Worm (Caenorhabditis elegans): ENCODE results near the gene acr-17.

DNA sequence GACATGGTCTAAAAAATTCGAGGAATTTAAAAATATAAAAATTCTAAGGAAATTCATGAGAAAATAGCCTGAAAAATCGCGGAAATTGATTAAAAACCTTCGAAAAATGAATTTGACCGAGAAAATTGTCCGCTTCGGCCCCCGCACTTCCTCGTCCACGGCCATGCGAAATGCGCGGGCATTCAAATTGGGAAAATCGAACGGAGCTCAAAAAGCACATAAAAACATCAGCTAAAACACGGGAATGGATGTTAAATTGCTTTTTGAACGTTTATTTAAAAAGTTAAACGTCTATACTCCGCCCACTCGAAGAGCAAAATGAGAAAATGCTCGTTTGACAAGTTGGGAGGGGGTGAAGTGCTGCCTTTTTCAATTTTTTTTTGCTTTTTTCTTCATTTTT lies 5.4 kb upstream of the acr-17 start, which contains the start of gene F53E10.6:
- TF ChIP-seq W03F9.2 (tag; optimal IDR thresholded peaks at IDR 0.05) (no peak), him-1 (tag; optimal IDR thresholded peaks at IDR 0.05) (no peak)

Data from whole organism, L4/young adult.